Worm (Caenorhabditis elegans) whole organism, L1 larva: ENCODE results near the gene csp-2.

Source experiments
- efl-1 ChIP-seq, 4 experiments: fragments of 150-350 bp; optimal IDR thresholded peaks in 3 of 4; peaks in 1 of 4; 1 replicate in 1 of 4; 2 replicates in 3 of 4; lab custom pipeline; 2014; ENCODE audit warnings: missing biosample characterization in 2 of 4, missing genetic modification characterization in 2 of 4, missing genetic modification reagents in 2 of 4
- egl-27 ChIP-seq, 2 experiments: fragments of 150-350 bp in 1 of 2; sonication (generic microtip); optimal IDR thresholded peaks; 3 replicates each; lab custom pipeline; 2017 to 2018; ENCODE audit warnings: missing biosample characterization in 2 of 2, missing genetic modification characterization in 2 of 2, missing genetic modification reagents in 2 of 2
- elt-2 ChIP-seq: sonication (generic microtip); optimal IDR thresholded peaks from 2 replicates; lab custom pipeline; 2016; ENCODE audit warnings: missing genetic modification characterization, mild to moderate bottlenecking, inconsistent platforms, missing compliant biosample characterization, missing genetic modification reagents
- isw-1 ChIP-seq: fragments of 200-800 bp; sonication (Bioruptor generic); IDR thresholded peaks from 2 replicates; pipeline ENCODE4 v1.3.6; 2022; ENCODE audit warnings: missing genetic modification characterization, missing compliant biosample characterization
- lin-39 ChIP-seq: fragments of 150-350 bp; optimal IDR thresholded peaks from 2 replicates; lab custom pipeline; 2014; ENCODE audit warnings: missing biosample characterization, missing genetic modification reagents, missing genetic modification characterization
- lsy-2 ChIP-seq, 2 experiments: fragments of 150-350 bp; optimal IDR thresholded peaks; 2 replicates each; lab custom pipeline; 2014; ENCODE audit warnings: missing biosample characterization in 2 of 2, missing genetic modification characterization in 2 of 2
- skn-1 ChIP-seq: fragments of 150-350 bp; optimal IDR thresholded peaks from 2 replicates; lab custom pipeline; 2014; ENCODE audit warnings: missing biosample characterization, missing genetic modification characterization
- sox-4 ChIP-seq: sonication (generic microtip); optimal IDR thresholded peaks from 2 replicates; lab custom pipeline; 2016; ENCODE audit warnings: missing genetic modification characterization, missing compliant biosample characterization

- TF ChIP-seq skn-1, result no peak
- no peak for TF ChIP-seq efl-1 (optimal IDR thresholded peaks at IDR 0.05; lab: Kevin White, UChicago)
- TF ChIP-seq efl-1 (GFP tag; optimal IDR thresholded peaks at IDR 0.05 in 1 of 2; lab: Kevin White, UChicago), result no peak
- TF ChIP-seq egl-27 (tag; optimal IDR thresholded peaks at IDR 0.05; lab: Kevin White, UChicago), result no peak
- TF ChIP-seq lsy-2 (tag; optimal IDR thresholded peaks at IDR 0.05; lab: Kevin White, UChicago), result no peak
- no peak for TF ChIP-seq sox-4 (tag; lab: Kevin White, UChicago)
- no peak for TF ChIP-seq elt-2 (tag; lab: Kevin White, UChicago)
- no peak for TF ChIP-seq lin-39 (tag; lab: Kevin White, UChicago)
- no peak for TF ChIP-seq isw-1 (GFP tag; lab: Robert Waterston, UW)
Measured at ce11 chrIV:6271923-6272322, 35.6 kb upstream of the csp-2 start, which contains the start of gene srv-31.
